Worm (Caenorhabditis elegans): ENCODE data around the gene K08B5.2.

Gene K08B5.2

DNA sequence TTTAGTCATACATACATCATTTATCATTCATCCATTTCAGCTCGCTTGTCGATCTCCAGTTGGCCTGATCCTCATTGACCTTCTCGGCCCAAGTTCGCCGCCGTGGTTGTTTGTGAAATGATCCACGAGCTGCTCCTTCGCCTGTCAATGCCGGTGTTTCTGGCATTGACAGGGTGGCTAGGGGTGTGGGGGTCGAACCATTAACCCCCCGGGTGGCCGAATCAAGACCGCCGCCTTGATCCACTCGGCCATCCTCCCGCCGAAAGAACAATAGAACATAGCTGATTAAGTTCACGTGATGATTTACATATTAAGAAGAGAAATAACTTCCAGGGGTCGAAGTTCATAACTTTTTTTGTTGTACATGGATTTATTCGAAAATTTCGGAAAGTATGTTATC lies 48.8 kb upstream of the K08B5.2 start, which contains the start of gene F59C12.4 (continued):
- TF ChIP-seq T26A5.8 (tag; optimal IDR thresholded peaks at IDR 0.05) (no peak), snpc-1.1 (tag; optimal IDR thresholded peaks at IDR 0.05; ENCODE audit: insufficient read depth) (no peak), C17E4.6 (GFP tag; IDR thresholded peaks at IDR 0.05) (no peak), B0261.1 (tag; optimal IDR thresholded peaks at IDR 0.05) (peak; percentile 23), egrh-3 (GFP tag; IDR thresholded peaks at IDR 0.05) (peak; percentile 57; the same call in 1 of the 2 replicates), rpc-1 (optimal IDR thresholded peaks at IDR 0.05) (no peak), rpc-1 (tag; optimal IDR thresholded peaks at IDR 0.05) (peak; percentile 59), sdz-38 (tag; optimal IDR thresholded peaks at IDR 0.05) (no peak), F52B5.7 (tag; optimal IDR thresholded peaks at IDR 0.05) (no peak), Y79H2A.3 (GFP tag; conservative IDR thresholded peaks at IDR 0.05) (no peak), F57C9.4 (tag; optimal IDR thresholded peaks at IDR 0.05) (no peak), repo-1 (tag; optimal IDR thresholded peaks at IDR 0.05) (no peak), mxl-1 (tag; optimal IDR thresholded peaks at IDR 0.05) (no peak), ztf-6 (GFP tag; IDR thresholded peaks at IDR 0.05) (no peak)

DNA sequence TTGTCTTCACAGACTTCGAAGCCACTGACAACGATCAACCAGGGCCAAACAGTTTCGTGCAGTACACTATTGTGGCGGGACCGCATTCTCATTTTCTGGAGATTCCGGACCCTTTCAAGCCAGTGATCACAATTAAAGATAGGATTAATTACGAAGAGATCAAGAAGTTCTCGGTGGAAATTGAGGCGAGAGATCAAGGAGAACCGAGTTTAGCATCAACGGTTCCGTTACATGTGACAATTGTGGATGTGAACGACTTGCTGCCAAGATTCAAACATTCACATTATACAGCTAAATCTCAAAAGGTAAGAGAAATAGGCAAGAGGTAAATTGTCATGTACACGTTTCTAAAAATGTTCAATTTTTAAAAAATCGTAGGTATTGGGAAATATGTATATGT lies 44.1 kb upstream of the K08B5.2 start:
- TF ChIP-seq ztf-28 (GFP tag; IDR thresholded peaks at IDR 0.05) (no peak), die-1 (tag; optimal IDR thresholded peaks at IDR 0.05) (no peak), F57C9.4 (tag; optimal IDR thresholded peaks at IDR 0.05) (no peak), hlh-12 (tag; optimal IDR thresholded peaks at IDR 0.05) (no peak), mel-28 (tag; optimal IDR thresholded peaks at IDR 0.05; ENCODE audit: borderline replicate concordance) (no peak), snpc-4 (GFP tag; optimal IDR thresholded peaks at IDR 0.05) (no peak), snpc-4 (tag; optimal IDR thresholded peaks at IDR 0.05) (no peak), Y56A3A.18 (GFP tag; IDR thresholded peaks at IDR 0.05) (no peak), T07F8.4 (tag; optimal IDR thresholded peaks at IDR 0.05) (no peak), madf-10 (tag; optimal IDR thresholded peaks at IDR 0.05) (no peak), B0035.1 (tag; optimal IDR thresholded peaks at IDR 0.05) (no peak), pbrm-1 (GFP tag; IDR thresholded peaks at IDR 0.05) (no peak), nhr-90 (tag; optimal IDR thresholded peaks at IDR 0.05) (no peak), sdz-38 (tag; optimal IDR thresholded peaks at IDR 0.05) (no peak), F10E7.11 (tag; optimal IDR thresholded peaks at IDR 0.05) (no peak), ztf-22 (GFP tag; optimal IDR thresholded peaks at IDR 0.05) (no peak), tlf-1 (GFP tag; optimal IDR thresholded peaks at IDR 0.05) (no peak), ceh-58 (GFP tag; IDR thresholded peaks at IDR 0.05) (no peak), F49E8.2 (tag; optimal IDR thresholded peaks at IDR 0.05; ENCODE audit: insufficient read depth) (no peak), lir-1 (GFP tag; conservative IDR thresholded peaks at IDR 0.05) (no peak)

DNA sequence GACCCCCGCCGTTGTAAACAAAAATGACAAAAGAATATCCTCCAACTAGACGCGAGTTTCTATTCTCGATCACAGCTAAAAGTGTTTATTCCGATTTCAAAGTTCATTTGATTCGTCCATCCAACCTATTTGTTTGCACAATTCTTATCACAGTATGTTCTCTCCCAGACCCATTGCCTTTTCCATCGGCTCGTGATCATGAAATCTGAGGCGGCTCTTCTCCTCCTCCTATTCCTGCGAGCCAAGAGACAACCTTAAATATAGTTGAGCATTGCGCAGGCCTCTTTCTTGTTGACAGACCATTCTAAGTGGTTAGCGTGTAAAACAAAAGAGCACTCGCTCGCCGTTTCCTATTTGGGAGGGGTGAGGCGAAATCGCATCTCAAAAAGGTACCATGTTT lies 43.3 kb upstream of the K08B5.2 start:
- no peak for TF ChIP-seq lsy-27 (tag; optimal IDR thresholded peaks at IDR 0.05; ENCODE audit: borderline replicate concordance, insufficient read depth)
- no peak for TF ChIP-seq let-607 (tag; optimal IDR thresholded peaks at IDR 0.05)
- no peak for TF ChIP-seq madf-3 (GFP tag; IDR thresholded peaks at IDR 0.05)
- no peak for TF ChIP-seq lin-54 (GFP tag; optimal IDR thresholded peaks at IDR 0.05)
- no peak for TF ChIP-seq nhr-80 (tag; optimal IDR thresholded peaks at IDR 0.05)
- TF ChIP-seq mxl-1 (tag; optimal IDR thresholded peaks at IDR 0.05), result no peak
- no peak for TF ChIP-seq D2030.7 (GFP tag; IDR thresholded peaks at IDR 0.05)
- TF ChIP-seq nhr-120 (GFP tag; IDR thresholded peaks at IDR 0.05), result no peak
- TF ChIP-seq dpff-1 (tag; optimal IDR thresholded peaks at IDR 0.05), result no peak
- TF ChIP-seq lin-40 (tag; optimal IDR thresholded peaks at IDR 0.05), result no peak

Data from whole organism, young adult.